Fruit fly (Drosophila melanogaster): ENCODE results near the gene sloth2.
A peak's percentile ranks its signal among the peaks of the same experiment; 100 is the strongest.

sloth2 gene

dm6 chrX:6973340-6973739 lies 37.8 kb upstream of the sloth2 start, which contains the start of gene CG3040 (continued):
- TF ChIP-seq Dad (GFP tag; optimal IDR thresholded peaks at IDR 0.05) (no peak), CG2678 (tag; optimal IDR thresholded peaks at IDR 0.05) (peak; percentile 39), ken (GFP tag; IDR thresholded peaks at IDR 0.05) (peak; percentile 48; the same call in 1 of the 3 replicates), E2f2 (GFP tag; IDR thresholded peaks at IDR 0.05) (peak; percentile 37; the same call in 1 of the 2 replicates), CTCF (GFP tag; optimal IDR thresholded peaks at IDR 0.05) (peak; percentile 42), CG12219 (GFP tag; optimal IDR thresholded peaks at IDR 0.05) (no peak), CG10321 (GFP tag; IDR thresholded peaks at IDR 0.05) (no peak), Usf (GFP tag; optimal IDR thresholded peaks at IDR 0.05) (no peak), Six4 (GFP tag; optimal IDR thresholded peaks at IDR 0.05) (no peak), tgo (GFP tag; IDR thresholded peaks at IDR 0.05) (no peak), ttk (GFP tag; IDR thresholded peaks at IDR 0.05) (0 out of 2 replicates have a peak, but pooled peaks have one; percentile 13), CG17359 (tag; optimal IDR thresholded peaks at IDR 0.05) (peak; percentile 26), CG10979 (tag; optimal IDR thresholded peaks at IDR 0.05) (peak; percentile 16), H2.0 (GFP tag; IDR thresholded peaks at IDR 0.05) (peak; percentile 42; the same call in 1 of the 2 replicates), CG13123 (GFP tag; optimal IDR thresholded peaks at IDR 0.05) (no peak), sob (GFP tag; IDR thresholded peaks at IDR 0.05) (0 out of 2 replicates have a peak, but pooled peaks have one; percentile 37), B-H1 (GFP tag; IDR thresholded peaks at IDR 0.05) (no peak), run (tag; optimal IDR thresholded peaks at IDR 0.05) (no peak), maf-S (GFP tag; optimal IDR thresholded peaks at IDR 0.05) (no peak), CG1602 (GFP tag; optimal IDR thresholded peaks at IDR 0.05) (peak; percentile 37), pnt (GFP tag; optimal IDR thresholded peaks at IDR 0.05) (no peak), fd102C (GFP tag; optimal IDR thresholded peaks at IDR 0.05) (no peak), insv (GFP tag; optimal IDR thresholded peaks at IDR 0.05) (peak in 1 of 2 experiments; percentile 16), Nf-YB (GFP tag; optimal IDR thresholded peaks at IDR 0.05) (no peak), Med (GFP tag) (peak; percentile 83), CG17328 (GFP tag; IDR thresholded peaks at IDR 0.05) (no peak), Doc3 (GFP tag; IDR thresholded peaks at IDR 0.05; ENCODE audit: partially characterized antibody) (no peak), HLH54F (GFP tag; optimal IDR thresholded peaks at IDR 0.05) (peak; percentile 14), row (GFP tag; IDR thresholded peaks at IDR 0.05) (peak; percentile 74), Jarid2 (GFP tag; optimal IDR thresholded peaks at IDR 0.05) (no peak), gcm (GFP tag; optimal IDR thresholded peaks at IDR 0.05) (peak; percentile 28), psq (GFP tag; optimal IDR thresholded peaks at IDR 0.05) (no peak), bsh (GFP tag; optimal IDR thresholded peaks at IDR 0.05) (peak in 1 of 2 experiments; percentile 36), Poxn (GFP tag; IDR thresholded peaks at IDR 0.05) (no peak), dm (GFP tag; optimal IDR thresholded peaks at IDR 0.05) (no peak), gt (GFP tag; IDR thresholded peaks at IDR 0.05) (no peak), bbx (GFP tag; IDR thresholded peaks at IDR 0.05; ENCODE audit: partially characterized antibody) (no peak), zf30C (GFP tag; optimal IDR thresholded peaks at IDR 0.05) (peak; percentile 96), vvl (GFP tag; IDR thresholded peaks at IDR 0.05) (peak; percentile 63), fu2 (GFP tag; optimal IDR thresholded peaks at IDR 0.05) (no peak), bowl (GFP tag; IDR thresholded peaks at IDR 0.05) (no peak), grau (tag; optimal IDR thresholded peaks at IDR 0.05) (peak; percentile 56), Ada2b (GFP tag; IDR thresholded peaks at IDR 0.05) (peak; percentile 22; the same call in 1 of the 2 replicates), tin (GFP tag; optimal IDR thresholded peaks at IDR 0.05) (peak; percentile 27), HLH4C (GFP tag; IDR thresholded peaks at IDR 0.05; ENCODE audit: partially characterized antibody) (no peak), CG15011 (GFP tag; optimal IDR thresholded peaks at IDR 0.05) (no peak), ac (GFP tag; optimal IDR thresholded peaks at IDR 0.05) (no peak), ara (GFP tag; IDR thresholded peaks at IDR 0.05) (no peak), D19A (tag; optimal IDR thresholded peaks at IDR 0.05) (peak; percentile 4), inv (GFP tag; IDR thresholded peaks at IDR 0.05; ENCODE audit: partially characterized antibody) (no peak), CG10565 (GFP tag; optimal IDR thresholded peaks at IDR 0.05) (no peak), CG16815 (GFP tag; optimal IDR thresholded peaks at IDR 0.05) (no peak)
